Worm (Caenorhabditis elegans) whole organism, young adult: ENCODE results near the gene rpl-33.
"Not testable (repeated sequence)": the region's sequence is repeated elsewhere in the genome, so short reads cannot be mapped to it uniquely, and the experiment has no call there.

Experiments
- ceh-91 ChIP-seq: fragments of 200-800 bp; sonication (Bioruptor generic); IDR thresholded peaks from 2 replicates; pipeline ENCODE4 v1.3.6; 2022; ENCODE audit warnings: missing genetic modification reagents, missing genetic modification characterization, missing compliant biosample characterization
- dpl-1 ChIP-seq: fragments of 150-350 bp; optimal IDR thresholded peaks from 2 replicates; lab custom pipeline; 2014; ENCODE audit warnings: missing biosample characterization, missing genetic modification reagents, missing genetic modification characterization
- efl-1 ChIP-seq: fragments of 150-350 bp; optimal IDR thresholded peaks from 2 replicates; lab custom pipeline; 2014; ENCODE audit warnings: missing biosample characterization, missing genetic modification reagents, missing genetic modification characterization
- sdz-38 ChIP-seq: sonication (generic microtip); optimal IDR thresholded peaks from 2 replicates; lab custom pipeline; 2016; ENCODE audit warnings: missing genotype, missing genetic modification characterization, missing compliant biosample characterization
- unc-130 ChIP-seq: sonication (generic microtip); optimal IDR thresholded peaks from 2 replicates; lab custom pipeline; 2016; ENCODE audit warnings: missing genetic modification reagents, missing genetic modification characterization, missing compliant biosample characterization
- ztf-6 ChIP-seq: fragments of 200-800 bp; sonication (Bioruptor generic); IDR thresholded peaks from 2 replicates; pipeline ENCODE4 v1.3.6; 2022; ENCODE audit warnings: missing genetic modification reagents, missing genetic modification characterization, missing compliant biosample characterization

DNA sequence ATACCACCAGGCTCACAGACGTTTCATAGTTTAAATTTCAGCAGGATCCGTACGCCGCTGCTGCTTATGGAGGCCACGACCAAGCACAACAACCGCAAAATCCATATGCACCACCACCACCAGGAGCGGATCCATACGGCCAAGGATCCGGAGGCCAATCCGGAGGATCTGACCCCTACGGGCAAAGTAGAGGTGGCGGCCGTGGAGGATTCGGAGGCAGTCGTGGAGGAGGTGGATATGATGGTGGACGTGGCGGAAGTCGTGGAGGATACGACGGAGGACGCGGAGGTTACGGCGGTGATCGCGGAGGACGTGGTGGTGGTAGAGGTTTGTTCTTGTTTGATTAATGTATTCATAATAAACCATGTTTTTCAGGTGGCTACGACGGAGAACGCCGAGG, 47.7 kb downstream of the rpl-33 start:
- TF ChIP-seq ztf-6 (GFP tag; lab: Robert Waterston, UW); ceh-91 (GFP tag; lab: Robert Waterston, UW); dpl-1; efl-1 (GFP tag; lab: Kevin White, UChicago); sdz-38 (tag; lab: Kevin White, UChicago); unc-130 (GFP tag; lab: Kevin White, UChicago): not testable (repeated sequence)
